Fruit fly (Drosophila melanogaster) whole organism, embryonic: ENCODE results near the gene feo.

Experiments used
- BEAF-32 ChIP-seq: fragments of 200-800 bp; sonication (Bioruptor generic); optimal IDR thresholded peaks from 3 replicates; lab custom pipeline; 2017; ENCODE audit warnings: missing biosample characterization, missing genetic modification characterization, mild to moderate bottlenecking, moderate library complexity, missing genetic modification reagents
- Blimp-1 ChIP-seq: fragments of 200-800 bp; sonication (Bioruptor generic); optimal IDR thresholded peaks from 3 replicates; lab custom pipeline; 2018; ENCODE audit warnings: missing biosample characterization, missing genetic modification characterization, mild to moderate bottlenecking, moderate library complexity, missing genetic modification reagents
- CG10147 ChIP-seq: fragments of 200-800 bp; sonication (Bioruptor generic); optimal IDR thresholded peaks from 2 replicates; lab custom pipeline; 2019; ENCODE audit warnings: missing biosample characterization, mild to moderate bottlenecking, missing genetic modification characterization, moderate library complexity
- CG10267 ChIP-seq: fragments of 200-800 bp; sonication (Bioruptor generic); optimal IDR thresholded peaks from 2 replicates; lab custom pipeline; 2018; ENCODE audit warnings: missing biosample characterization, mild to moderate bottlenecking, missing genetic modification characterization, moderate library complexity
- CG10979 ChIP-seq: fragments of 200-800 bp; sonication (Bioruptor generic); optimal IDR thresholded peaks from 2 replicates; lab custom pipeline; 2018; ENCODE audit warnings: missing biosample characterization, mild to moderate bottlenecking, missing genetic modification characterization, moderate library complexity
- CG14441 ChIP-seq: fragments of 200-800 bp; sonication (Bioruptor generic); IDR thresholded peaks from 2 replicates; pipeline ENCODE4 v1.3.6; 2022; ENCODE audit warnings: missing biosample characterization, missing genetic modification characterization
- CG15514 ChIP-seq: fragments of 200-800 bp; sonication (Bioruptor generic); optimal IDR thresholded peaks from 3 replicates; lab custom pipeline; 2017; ENCODE audit warnings: missing biosample characterization, missing genetic modification characterization, mild to moderate bottlenecking, moderate library complexity, missing genetic modification reagents
- CG15601 ChIP-seq: fragments of 200-800 bp; sonication (Bioruptor generic); optimal IDR thresholded peaks from 3 replicates; lab custom pipeline; 2019; ENCODE audit warnings: missing biosample characterization, mild to moderate bottlenecking, missing genetic modification characterization, moderate library complexity
- CG15696 ChIP-seq: fragments of 200-800 bp; sonication (Bioruptor generic); optimal IDR thresholded peaks from 2 replicates; lab custom pipeline; 2019; ENCODE audit warnings: missing biosample characterization, mild to moderate bottlenecking, missing genetic modification characterization, moderate library complexity
- CG16779 ChIP-seq: fragments of 200-800 bp; sonication (Bioruptor generic); IDR thresholded peaks from 2 replicates; pipeline ENCODE4 v1.3.6; 2022; ENCODE audit warnings: missing biosample characterization, missing genetic modification characterization
- CG18476 ChIP-seq: fragments of 200-800 bp; sonication (Bioruptor generic); optimal IDR thresholded peaks from 2 replicates; lab custom pipeline; 2016; ENCODE audit warnings: missing biosample characterization, mild to moderate bottlenecking, missing genetic modification characterization
- CG2116 ChIP-seq: fragments of 200-800 bp; sonication (Bioruptor generic); optimal IDR thresholded peaks from 3 replicates; lab custom pipeline; 2018; ENCODE audit warnings: missing biosample characterization, mild to moderate bottlenecking, missing genetic modification characterization
- CG32532 ChIP-seq: fragments of 200-800 bp; sonication (Bioruptor generic); IDR thresholded peaks from 2 replicates; pipeline ENCODE4 v1.3.6; 2022; ENCODE audit warnings: missing biosample characterization, missing genetic modification characterization
- CG3281 ChIP-seq: fragments of 200-800 bp; sonication (Bioruptor generic); optimal IDR thresholded peaks from 3 replicates; lab custom pipeline; 2017; ENCODE audit warnings: missing biosample characterization, mild to moderate bottlenecking, missing genetic modification characterization
- CG34224 ChIP-seq: fragments of 200-800 bp; sonication (Bioruptor generic); IDR thresholded peaks from 3 replicates; pipeline ENCODE4 v1.3.6; 2022; ENCODE audit warnings: missing biosample characterization, missing genetic modification characterization; ENCODE audit not compliant: partially characterized antibody
- CG4617 ChIP-seq: fragments of 200-800 bp; sonication (Bioruptor generic); optimal IDR thresholded peaks from 3 replicates; lab custom pipeline; 2016; ENCODE audit warnings: missing biosample characterization, missing genetic modification characterization, borderline replicate concordance
- CG9817 ChIP-seq: fragments of 200-800 bp; sonication (Bioruptor generic); optimal IDR thresholded peaks from 2 replicates; lab custom pipeline; 2018; ENCODE audit warnings: missing biosample characterization, mild to moderate bottlenecking, missing genetic modification characterization, moderate library complexity
- CoRest ChIP-seq: fragments of 200-800 bp; sonication (Bioruptor generic); optimal IDR thresholded peaks from 3 replicates; lab custom pipeline; 2018; ENCODE audit warnings: missing biosample characterization, mild to moderate bottlenecking, missing genetic modification characterization, moderate library complexity
- Dbx ChIP-seq: fragments of 200-800 bp; sonication (Bioruptor generic); IDR thresholded peaks from 3 replicates; pipeline ENCODE4 v1.3.6; 2022; ENCODE audit warnings: missing biosample characterization, missing genetic modification characterization
- Dp ChIP-seq: fragments of 200-800 bp; sonication (Bioruptor generic); optimal IDR thresholded peaks from 2 replicates; lab custom pipeline; 2018; ENCODE audit warnings: missing biosample characterization, mild to moderate bottlenecking, missing genetic modification characterization, moderate library complexity
- Fer1 ChIP-seq: fragments of 200-800 bp; sonication (Bioruptor generic); optimal IDR thresholded peaks from 2 replicates; lab custom pipeline; 2017; ENCODE audit warnings: missing biosample characterization, mild to moderate bottlenecking, missing genetic modification characterization
- HHEX ChIP-seq: fragments of 200-800 bp; sonication (Bioruptor generic); optimal IDR thresholded peaks from 3 replicates; lab custom pipeline; 2017; ENCODE audit warnings: missing biosample characterization, mild to moderate bottlenecking, missing genetic modification characterization, missing genetic modification reagents
- Lhr ChIP-seq: fragments of 200-800 bp; sonication (Bioruptor generic); optimal IDR thresholded peaks from 3 replicates; lab custom pipeline; 2017; ENCODE audit warnings: mild to moderate bottlenecking, missing biosample characterization, missing genetic modification reagents, missing genetic modification characterization
- MBD-R2 ChIP-seq: fragments of 200-800 bp; sonication (Bioruptor generic); IDR thresholded peaks from 2 replicates; pipeline ENCODE4 v1.3.6; 2022; ENCODE audit warnings: missing biosample characterization, missing genetic modification characterization
- Nf-YC ChIP-seq: fragments of 200-800 bp; optimal IDR thresholded peaks from 3 replicates; lab custom pipeline; 2019; ENCODE audit warnings: missing biosample characterization, mild to moderate bottlenecking, missing genetic modification characterization, moderate library complexity
- Oli ChIP-seq: fragments of 200-800 bp; sonication (Bioruptor generic); optimal IDR thresholded peaks from 2 replicates; lab custom pipeline; 2018; ENCODE audit warnings: missing biosample characterization, mild to moderate bottlenecking, missing genetic modification characterization, moderate library complexity
- Pdp1 ChIP-seq, 2 experiments: fragments of 200-800 bp; sonication (Bioruptor generic); optimal IDR thresholded peaks; 3 replicates each; lab custom pipeline; 2016; ENCODE audit warnings: missing biosample characterization in 2 of 2, missing genetic modification characterization in 2 of 2, mild to moderate bottlenecking in 1 of 2, moderate library complexity in 1 of 2
- Rfx ChIP-seq: fragments of 200-800 bp; sonication (Bioruptor generic); IDR thresholded peaks from 2 replicates; pipeline ENCODE4 v1.3.6; 2022; ENCODE audit warnings: missing biosample characterization, missing genetic modification characterization
- Sry-β ChIP-seq: fragments of 200-800 bp; sonication (Bioruptor generic); optimal IDR thresholded peaks from 2 replicates; lab custom pipeline; 2018; ENCODE audit warnings: missing biosample characterization, mild to moderate bottlenecking, missing genetic modification characterization, moderate library complexity
- Ssrp ChIP-seq: fragments of 200-800 bp; sonication (Bioruptor generic); optimal IDR thresholded peaks from 2 replicates; lab custom pipeline; 2018; ENCODE audit warnings: missing biosample characterization, mild to moderate bottlenecking, missing genetic modification characterization, moderate library complexity
- Xbp1 ChIP-seq: fragments of 200-800 bp; sonication (Bioruptor generic); optimal IDR thresholded peaks from 3 replicates; lab custom pipeline; 2016; ENCODE audit warnings: missing biosample characterization, mild to moderate bottlenecking, missing genetic modification characterization
- al ChIP-seq: fragments of 200-800 bp; sonication (Bioruptor generic); IDR thresholded peaks from 2 replicates; pipeline ENCODE4 v1.3.6; 2022; ENCODE audit warnings: missing biosample characterization, missing genetic modification characterization
- ase ChIP-seq: fragments of 200-800 bp; sonication (Bioruptor generic); IDR thresholded peaks from 3 replicates; pipeline ENCODE4 v1.3.6; 2022; ENCODE audit warnings: missing biosample characterization, missing genetic modification characterization
- bbx ChIP-seq: fragments of 200-800 bp; sonication (Bioruptor generic); IDR thresholded peaks from 2 replicates; pipeline ENCODE4 v1.3.6; 2022; ENCODE audit warnings: missing biosample characterization, missing genetic modification characterization; ENCODE audit not compliant: partially characterized antibody
- dmrt11E ChIP-seq: fragments of 200-800 bp; sonication (Bioruptor generic); optimal IDR thresholded peaks from 3 replicates; lab custom pipeline; 2018; ENCODE audit warnings: missing biosample characterization, mild to moderate bottlenecking, missing genetic modification characterization, moderate library complexity
- ewg ChIP-seq: fragments of 200-800 bp; sonication (Bioruptor generic); optimal IDR thresholded peaks from 3 replicates; lab custom pipeline; 2017; ENCODE audit warnings: mild to moderate bottlenecking, missing biosample characterization, missing genetic modification reagents, missing genetic modification characterization
- gfzf ChIP-seq: fragments of 200-800 bp; sonication (Bioruptor generic); optimal IDR thresholded peaks from 2 replicates; lab custom pipeline; 2016; ENCODE audit warnings: missing biosample characterization, mild to moderate bottlenecking, missing genetic modification characterization, moderate library complexity
- grau ChIP-seq: fragments of 200-800 bp; optimal IDR thresholded peaks from 3 replicates; lab custom pipeline; 2019; ENCODE audit warnings: missing biosample characterization, mild to moderate bottlenecking, missing genetic modification characterization, moderate library complexity
- jigr1 ChIP-seq: fragments of 200-800 bp; sonication (Bioruptor generic); IDR thresholded peaks from 3 replicates; pipeline ENCODE4 v1.3.6; 2022; ENCODE audit warnings: missing biosample characterization, missing genetic modification characterization
- ken ChIP-seq: fragments of 200-800 bp; sonication (Bioruptor generic); IDR thresholded peaks from 3 replicates; pipeline ENCODE4 v1.3.6; 2022; ENCODE audit warnings: missing biosample characterization, missing genetic modification characterization
- knrl ChIP-seq: fragments of 200-800 bp; sonication (Bioruptor generic); IDR thresholded peaks from 3 replicates; pipeline ENCODE4 v1.3.6; 2022; ENCODE audit warnings: missing biosample characterization, missing genetic modification characterization; ENCODE audit not compliant: partially characterized antibody
- lilli ChIP-seq: fragments of 200-800 bp; sonication (Bioruptor generic); optimal IDR thresholded peaks from 3 replicates; lab custom pipeline; 2016; ENCODE audit warnings: missing biosample characterization, missing genetic modification characterization
- odd ChIP-seq: fragments of 200-800 bp; sonication (Bioruptor generic); optimal IDR thresholded peaks from 2 replicates; lab custom pipeline; 2017; ENCODE audit warnings: missing biosample characterization, mild to moderate bottlenecking, missing genetic modification characterization
- pb ChIP-seq: fragments of 200-800 bp; sonication (Bioruptor generic); optimal IDR thresholded peaks from 3 replicates; lab custom pipeline; 2016; ENCODE audit warnings: missing biosample characterization, missing genetic modification characterization
- row ChIP-seq: fragments of 200-800 bp; sonication (Bioruptor generic); IDR thresholded peaks from 3 replicates; pipeline ENCODE4 v1.3.6; 2022; ENCODE audit warnings: missing biosample characterization, missing genetic modification characterization
- sna ChIP-seq: fragments of 200-800 bp; sonication (Bioruptor generic); IDR thresholded peaks from 2 replicates; pipeline ENCODE4 v1.3.6; 2022; ENCODE audit warnings: missing biosample characterization, missing genetic modification characterization; ENCODE audit not compliant: partially characterized antibody
- sob ChIP-seq: fragments of 200-800 bp; sonication (Bioruptor generic); IDR thresholded peaks from 2 replicates; pipeline ENCODE4 v1.3.6; 2022; ENCODE audit warnings: missing biosample characterization, missing genetic modification characterization
- unc-4 ChIP-seq: fragments of 200-800 bp; sonication (Bioruptor generic); IDR thresholded peaks from 2 replicates; pipeline ENCODE4 v1.3.6; 2022; ENCODE audit warnings: missing biosample characterization, missing genetic modification characterization; ENCODE audit not compliant: partially characterized antibody

Gene feo

DNA sequence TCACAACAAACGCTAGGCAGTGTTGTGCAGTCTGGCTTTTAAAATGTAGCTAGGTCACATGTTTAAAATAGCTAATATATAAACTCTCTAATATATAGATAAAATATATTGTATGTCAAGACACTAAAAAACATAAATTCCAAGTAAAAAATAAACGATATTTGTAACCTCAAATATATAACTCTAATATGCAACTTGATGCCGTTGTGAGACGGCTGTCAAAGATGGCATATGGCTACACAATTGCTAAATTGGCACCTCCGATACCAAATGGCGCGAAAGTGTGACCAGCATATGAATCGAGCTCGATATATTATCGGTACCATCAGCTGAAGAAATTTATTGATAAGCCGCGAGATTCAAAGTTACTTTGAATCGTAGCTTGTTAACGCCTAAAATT, 44.6 kb upstream of the feo start, which contains the start of gene CG1582 (continued):
- 0 out of 3 replicates have a peak, but pooled peaks have one; percentile 13 for TF ChIP-seq CG34224 (GFP tag; lab: Robert Waterston, UW)
- peak; percentile 80 for TF ChIP-seq Dp (GFP tag; lab: Kevin White, UChicago)
- TF ChIP-seq al (GFP tag; lab: Robert Waterston, UW) = peak; percentile 34; the same call in 1 of the 2 replicates
- TF ChIP-seq row (GFP tag; lab: Robert Waterston, UW) = peak; percentile 94
- TF ChIP-seq CG18476 (GFP tag; lab: Kevin White, UChicago) = no peak
- TF ChIP-seq ewg = peak; percentile 16
- TF ChIP-seq CG15601 = peak; percentile 14
- TF ChIP-seq CG10147 (GFP tag; lab: Kevin White, UChicago) = peak; percentile 36
- no peak for TF ChIP-seq CG16779 (GFP tag; lab: Robert Waterston, UW)
- TF ChIP-seq Sry-β (GFP tag; lab: Kevin White, UChicago) = peak; percentile 98
- TF ChIP-seq CG2116 (GFP tag; lab: Kevin White, UChicago) = peak; percentile 66
- TF ChIP-seq Blimp-1 (GFP tag; lab: Kevin White, UChicago) = no peak
- peak; percentile 38 for TF ChIP-seq CG3281
- TF ChIP-seq Nf-YC (tag; lab: Kevin White, UChicago) = no peak
- peak; percentile 42; the same call in 1 of the 2 replicates for TF ChIP-seq unc-4 (GFP tag; lab: Robert Waterston, UW)
- peak; percentile 58 for TF ChIP-seq BEAF-32 (GFP tag; lab: Kevin White, UChicago)
- peak; percentile 14 for TF ChIP-seq Oli (tag; lab: Kevin White, UChicago)
- TF ChIP-seq grau (tag; lab: Kevin White, UChicago) = peak; percentile 50
- TF ChIP-seq Rfx (GFP tag; lab: Robert Waterston, UW) = peak; percentile 52; the same call in 1 of the 2 replicates
- TF ChIP-seq ase (GFP tag; lab: Robert Waterston, UW) = no peak
- TF ChIP-seq CG32532 = no peak
- TF ChIP-seq jigr1 (GFP tag; lab: Robert Waterston, UW) = no peak
- peak; percentile 59 for TF ChIP-seq CG15514 (GFP tag; lab: Kevin White, UChicago)
- TF ChIP-seq sob = 0 out of 2 replicates have a peak, but pooled peaks have one; percentile 6
- no peak for TF ChIP-seq ken
- peak; percentile 6 for TF ChIP-seq CG9817 (tag; lab: Kevin White, UChicago)
- peak; percentile 10 for TF ChIP-seq Ssrp (tag; lab: Kevin White, UChicago)
- TF ChIP-seq lilli = peak; percentile 14
- TF ChIP-seq Xbp1 (GFP tag; lab: Kevin White, UChicago) = peak; percentile 23
- peak; percentile 50 for TF ChIP-seq gfzf
- TF ChIP-seq MBD-R2 (GFP tag; lab: Robert Waterston, UW) = peak; percentile 78
- TF ChIP-seq HHEX (GFP tag; lab: Kevin White, UChicago) = no peak
- peak; percentile 50 for TF ChIP-seq Fer1 (GFP tag; lab: Kevin White, UChicago)
- TF ChIP-seq CG10979 (tag; lab: Kevin White, UChicago) = peak; percentile 16
- 0 out of 3 replicates have a peak, but pooled peaks have one; percentile 8 for TF ChIP-seq Dbx
- no peak for TF ChIP-seq sna (GFP tag; lab: Robert Waterston, UW)
- TF ChIP-seq dmrt11E (tag; lab: Kevin White, UChicago) = peak; percentile 21
- peak in 1 of 2 experiments; percentile 9 for TF ChIP-seq Pdp1 (GFP tag; optimal IDR thresholded peaks at IDR 0.05; lab: Kevin White, UChicago)
- TF ChIP-seq Lhr = peak; percentile 11
- peak; percentile 27; the same call in 1 of the 3 replicates for TF ChIP-seq knrl (GFP tag; lab: Robert Waterston, UW)
- TF ChIP-seq CG10267 (tag; lab: Kevin White, UChicago) = peak; percentile 53
- no peak for TF ChIP-seq CG14441 (GFP tag; lab: Robert Waterston, UW)
- TF ChIP-seq pb (GFP tag; lab: Kevin White, UChicago) = no peak
- peak; percentile 25 for TF ChIP-seq CG15696 (tag; lab: Kevin White, UChicago)
- TF ChIP-seq odd (GFP tag; lab: Kevin White, UChicago) = peak; percentile 7
- TF ChIP-seq CG4617 (GFP tag; lab: Kevin White, UChicago) = peak; percentile 11
- TF ChIP-seq CoRest (tag; lab: Kevin White, UChicago) = peak; percentile 63
- 0 out of 2 replicates have a peak, but pooled peaks have one; percentile 7 for TF ChIP-seq bbx (GFP tag; lab: Robert Waterston, UW)
